Fruit fly (Drosophila melanogaster) whole organism, embryonic: Measurements from ENCODE around the gene CG32391.

Source experiments
- CG1024 ChIP-seq: fragments of 200-800 bp; sonication (Bioruptor generic); IDR thresholded peaks from 2 replicates; pipeline ENCODE4 v1.3.6; 2022; ENCODE audit warnings: missing biosample characterization, missing genetic modification characterization
- CG10267 ChIP-seq: fragments of 200-800 bp; sonication (Bioruptor generic); optimal IDR thresholded peaks from 2 replicates; lab custom pipeline; 2018; ENCODE audit warnings: missing biosample characterization, mild to moderate bottlenecking, missing genetic modification characterization, moderate library complexity
- CG10274 ChIP-seq: fragments of 200-800 bp; sonication (Bioruptor generic); optimal IDR thresholded peaks from 3 replicates; lab custom pipeline; 2017; ENCODE audit warnings: missing biosample characterization, mild to moderate bottlenecking, missing genetic modification characterization
- CG10366 ChIP-seq: fragments of 200-800 bp; sonication (Bioruptor generic); IDR thresholded peaks from 2 replicates; pipeline ENCODE4 v1.3.6; 2022; ENCODE audit warnings: missing biosample characterization, missing genetic modification characterization
- CG11247 ChIP-seq: fragments of 200-800 bp; sonication (Bioruptor generic); IDR thresholded peaks from 2 replicates; pipeline ENCODE4 v1.3.6; 2022; ENCODE audit warnings: missing biosample characterization, missing genetic modification characterization
- CG11696 ChIP-seq: fragments of 200-800 bp; sonication (Bioruptor generic); IDR thresholded peaks from 2 replicates; pipeline ENCODE4 v1.3.6; 2022; ENCODE audit warnings: missing biosample characterization, missing genetic modification characterization
- CG11723 ChIP-seq: fragments of 200-800 bp; sonication (Bioruptor generic); optimal IDR thresholded peaks from 2 replicates; lab custom pipeline; 2017; ENCODE audit warnings: missing biosample characterization, mild to moderate bottlenecking, missing genetic modification characterization
- CG12219 ChIP-seq: fragments of 200-800 bp; sonication (Bioruptor generic); optimal IDR thresholded peaks from 3 replicates; lab custom pipeline; 2018; ENCODE audit warnings: missing biosample characterization, mild to moderate bottlenecking, missing genetic modification characterization
- CG15514 ChIP-seq: fragments of 200-800 bp; sonication (Bioruptor generic); optimal IDR thresholded peaks from 3 replicates; lab custom pipeline; 2017; ENCODE audit warnings: missing biosample characterization, missing genetic modification characterization, mild to moderate bottlenecking, moderate library complexity, missing genetic modification reagents
- CG15696 ChIP-seq: fragments of 200-800 bp; sonication (Bioruptor generic); optimal IDR thresholded peaks from 2 replicates; lab custom pipeline; 2019; ENCODE audit warnings: missing biosample characterization, mild to moderate bottlenecking, missing genetic modification characterization, moderate library complexity
- CG1647 ChIP-seq: fragments of 200-800 bp; sonication (Bioruptor generic); optimal IDR thresholded peaks from 3 replicates; lab custom pipeline; 2016; ENCODE audit warnings: missing biosample characterization, missing genetic modification characterization
- CG17361 ChIP-seq: fragments of 200-800 bp; sonication (Bioruptor generic); IDR thresholded peaks from 3 replicates; pipeline ENCODE4 v1.3.6; 2022; ENCODE audit warnings: missing biosample characterization, missing genetic modification characterization
- CG1792 ChIP-seq: fragments of 200-800 bp; sonication (Bioruptor generic); optimal IDR thresholded peaks from 2 replicates; lab custom pipeline; 2016; ENCODE audit warnings: missing biosample characterization, missing genetic modification characterization
- CG4328 ChIP-seq: fragments of 200-800 bp; sonication (Bioruptor generic); optimal IDR thresholded peaks from 3 replicates; lab custom pipeline; 2017; ENCODE audit warnings: missing biosample characterization, missing genetic modification reagents, missing genetic modification characterization
- CG7556 ChIP-seq: fragments of 200-800 bp; sonication (Bioruptor generic); optimal IDR thresholded peaks from 2 replicates; lab custom pipeline; 2017; ENCODE audit warnings: missing biosample characterization, mild to moderate bottlenecking, missing genetic modification characterization
- CG8388 ChIP-seq: fragments of 200-800 bp; sonication (Bioruptor generic); optimal IDR thresholded peaks from 2 replicates; lab custom pipeline; 2019; ENCODE audit warnings: missing biosample characterization, mild to moderate bottlenecking, missing genetic modification characterization, moderate library complexity
- CG8944 ChIP-seq: fragments of 200-800 bp; sonication (Bioruptor generic); optimal IDR thresholded peaks from 3 replicates; lab custom pipeline; 2016; ENCODE audit warnings: missing biosample characterization, missing genetic modification characterization
- CG9932 ChIP-seq: fragments of 200-800 bp; sonication (Bioruptor generic); IDR thresholded peaks from 2 replicates; pipeline ENCODE4 v1.3.6; 2022; ENCODE audit warnings: missing biosample characterization, missing genetic modification characterization
- Fer1 ChIP-seq: fragments of 200-800 bp; sonication (Bioruptor generic); optimal IDR thresholded peaks from 2 replicates; lab custom pipeline; 2017; ENCODE audit warnings: missing biosample characterization, mild to moderate bottlenecking, missing genetic modification characterization
- HLH3B ChIP-seq: fragments of 200-800 bp; sonication (Bioruptor generic); IDR thresholded peaks from 2 replicates; pipeline ENCODE4 v1.3.6; 2022; ENCODE audit warnings: missing biosample characterization, missing genetic modification characterization
- Lim3 ChIP-seq: fragments of 200-800 bp; sonication (Bioruptor generic); IDR thresholded peaks from 2 replicates; pipeline ENCODE4 v1.3.6; 2022; ENCODE audit warnings: missing biosample characterization, missing genetic modification characterization
- Myb ChIP-seq: fragments of 200-800 bp; sonication (Bioruptor generic); optimal IDR thresholded peaks from 2 replicates; lab custom pipeline; 2016; ENCODE audit warnings: missing biosample characterization, missing genetic modification characterization
- PHDP ChIP-seq: fragments of 200-800 bp; sonication (Bioruptor generic); optimal IDR thresholded peaks from 3 replicates; lab custom pipeline; 2018; ENCODE audit warnings: missing biosample characterization, mild to moderate bottlenecking, missing genetic modification characterization, moderate library complexity
- Pdp1 ChIP-seq, 2 experiments: fragments of 200-800 bp; sonication (Bioruptor generic); optimal IDR thresholded peaks; 3 replicates each; lab custom pipeline; 2016; ENCODE audit warnings: missing biosample characterization in 2 of 2, missing genetic modification characterization in 2 of 2, mild to moderate bottlenecking in 1 of 2, moderate library complexity in 1 of 2
- Vsx1 ChIP-seq: fragments of 200-800 bp; sonication (Bioruptor generic); optimal IDR thresholded peaks from 2 replicates; lab custom pipeline; 2017; ENCODE audit warnings: missing biosample characterization, mild to moderate bottlenecking, missing genetic modification characterization, missing genetic modification reagents
- YL-1 ChIP-seq: fragments of 200-800 bp; sonication (Bioruptor generic); optimal IDR thresholded peaks from 3 replicates; lab custom pipeline; 2017; ENCODE audit warnings: missing biosample characterization, mild to moderate bottlenecking, missing genetic modification characterization
- abd-A ChIP-seq: fragments of 200-800 bp; sonication (Bioruptor generic); optimal IDR thresholded peaks from 3 replicates; lab custom pipeline; 2019; ENCODE audit warnings: missing biosample characterization, mild to moderate bottlenecking, missing genetic modification characterization, moderate library complexity
- al ChIP-seq: fragments of 200-800 bp; sonication (Bioruptor generic); IDR thresholded peaks from 2 replicates; pipeline ENCODE4 v1.3.6; 2022; ENCODE audit warnings: missing biosample characterization, missing genetic modification characterization
- az2 ChIP-seq: fragments of 200-800 bp; sonication (Bioruptor generic); optimal IDR thresholded peaks from 3 replicates; lab custom pipeline; 2016; ENCODE audit warnings: missing biosample characterization, missing genetic modification characterization
- da ChIP-seq: fragments of 200-800 bp; sonication (Bioruptor generic); optimal IDR thresholded peaks from 2 replicates; lab custom pipeline; 2016; ENCODE audit warnings: missing biosample characterization, missing genetic modification characterization
- gem ChIP-seq: fragments of 200-800 bp; sonication (Bioruptor generic); optimal IDR thresholded peaks from 2 replicates; lab custom pipeline; 2019; ENCODE audit warnings: missing biosample characterization, mild to moderate bottlenecking, missing genetic modification characterization, moderate library complexity
- ham ChIP-seq: fragments of 200-800 bp; sonication (Bioruptor generic); IDR thresholded peaks from 2 replicates; pipeline ENCODE4 v1.3.6; 2022; ENCODE audit warnings: missing biosample characterization, missing genetic modification characterization
- hkb ChIP-seq, 2 experiments: fragments of 200-800 bp in 1 of 2; fragments of >200 bp in 1 of 2; sonication (Bioruptor generic) in 1 of 2; IDR thresholded peaks in 1 of 2; optimal IDR thresholded peaks in 1 of 2; 2 replicates each; pipeline versions ENCODE4 v1.3.6 to Lab custom; 2017 to 2022; ENCODE audit warnings: missing biosample characterization in 1 of 2, missing genetic modification characterization in 1 of 2
- ind ChIP-seq: fragments of 200-800 bp; sonication (Bioruptor generic); optimal IDR thresholded peaks from 3 replicates; lab custom pipeline; 2016; ENCODE audit warnings: missing biosample characterization, missing genetic modification characterization
- jigr1 ChIP-seq: fragments of 200-800 bp; sonication (Bioruptor generic); IDR thresholded peaks from 3 replicates; pipeline ENCODE4 v1.3.6; 2022; ENCODE audit warnings: missing biosample characterization, missing genetic modification characterization
- lmd ChIP-seq: fragments of 200-800 bp; sonication (Bioruptor generic); IDR thresholded peaks from 2 replicates; pipeline ENCODE4 v1.3.6; 2022; ENCODE audit warnings: missing biosample characterization, missing genetic modification characterization
- lov ChIP-seq, 2 experiments: fragments of 200-800 bp in 1 of 2; fragments of >200 bp in 1 of 2; sonication (Bioruptor generic) in 1 of 2; IDR thresholded peaks in 1 of 2; optimal IDR thresholded peaks in 1 of 2; 2 replicates in 1 of 2; 3 replicates in 1 of 2; pipeline versions ENCODE4 v1.3.6 to Lab custom; 2017 to 2022; ENCODE audit warnings: missing biosample characterization in 1 of 2, missing genetic modification characterization in 1 of 2
- nau ChIP-seq: fragments of 200-800 bp; sonication (Bioruptor generic); optimal IDR thresholded peaks from 3 replicates; lab custom pipeline; 2017; ENCODE audit warnings: missing biosample characterization, mild to moderate bottlenecking, missing genetic modification characterization, missing genetic modification reagents
- nerfin-1 ChIP-seq: fragments of 200-800 bp; sonication (Bioruptor generic); optimal IDR thresholded peaks from 3 replicates; lab custom pipeline; 2019; ENCODE audit warnings: missing biosample characterization, mild to moderate bottlenecking, missing genetic modification characterization, moderate library complexity
- p53 ChIP-seq: fragments of 200-800 bp; sonication (Bioruptor generic); optimal IDR thresholded peaks from 2 replicates; lab custom pipeline; 2016; ENCODE audit warnings: missing biosample characterization, missing genetic modification characterization
- phol ChIP-seq: fragments of 200-800 bp; sonication (Bioruptor generic); optimal IDR thresholded peaks from 3 replicates; lab custom pipeline; 2018; ENCODE audit warnings: missing biosample characterization, mild to moderate bottlenecking, missing genetic modification characterization, moderate library complexity
- sim ChIP-seq: fragments of 200-800 bp; sonication (Bioruptor generic); IDR thresholded peaks from 2 replicates; pipeline ENCODE4 v1.3.6; 2022; ENCODE audit warnings: missing biosample characterization, missing genetic modification characterization
- ssp ChIP-seq: fragments of 200-800 bp; sonication (Bioruptor generic); IDR thresholded peaks from 2 replicates; pipeline ENCODE4 v1.3.6; 2022; ENCODE audit warnings: missing biosample characterization, missing genetic modification characterization
- toy ChIP-seq: fragments of 200-800 bp; sonication (Bioruptor generic); IDR thresholded peaks from 2 replicates; pipeline ENCODE4 v1.3.6; 2022; ENCODE audit warnings: missing biosample characterization, missing genetic modification characterization
- trem ChIP-seq: fragments of 200-800 bp; optimal IDR thresholded peaks from 3 replicates; lab custom pipeline; 2019; ENCODE audit warnings: missing biosample characterization, mild to moderate bottlenecking, missing genetic modification characterization, moderate library complexity
- trh ChIP-seq: fragments of 200-800 bp; sonication (Bioruptor generic); optimal IDR thresholded peaks from 2 replicates; lab custom pipeline; 2016; ENCODE audit warnings: missing biosample characterization, missing genetic modification characterization
- ttk ChIP-seq: fragments of 200-800 bp; sonication (Bioruptor generic); IDR thresholded peaks from 2 replicates; pipeline ENCODE4 v2.1.2; 2022; ENCODE audit warnings: missing biosample characterization, missing genetic modification characterization
- tx ChIP-seq: fragments of 200-800 bp; sonication (Bioruptor generic); optimal IDR thresholded peaks from 2 replicates; lab custom pipeline; 2016; ENCODE audit warnings: missing biosample characterization, missing genetic modification characterization
- unpg ChIP-seq: fragments of 200-800 bp; sonication (Bioruptor generic); optimal IDR thresholded peaks from 3 replicates; lab custom pipeline; 2018; ENCODE audit warnings: missing biosample characterization, mild to moderate bottlenecking, missing genetic modification characterization, moderate library complexity
- yki ChIP-seq: fragments of >200 bp; optimal IDR thresholded peaks from 3 replicates; lab custom pipeline; 2018

CG32391 gene

DNA sequence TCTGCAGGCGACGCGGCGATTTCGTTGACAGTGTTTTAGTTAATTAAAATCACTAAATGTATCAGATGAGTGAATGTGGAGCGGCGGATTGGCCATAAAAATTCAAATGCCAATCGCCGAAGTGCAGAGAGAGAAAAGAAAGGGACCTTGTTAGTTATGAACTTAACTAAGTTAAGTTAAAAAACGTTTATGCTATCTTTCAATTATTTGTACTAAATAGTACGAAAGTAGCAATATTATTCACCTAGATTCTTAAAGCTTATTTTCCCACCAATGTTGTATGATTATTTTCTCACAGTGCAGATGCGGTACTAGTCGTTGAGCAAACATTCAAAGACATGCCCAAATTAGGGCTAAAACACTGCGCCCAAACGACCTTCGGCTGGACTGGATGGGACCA is 21.8 kb upstream of the CG32391 start:
- TF ChIP-seq CG11723 = no peak
- peak; percentile 80 for TF ChIP-seq nerfin-1 (tag; lab: Kevin White, UChicago)
- no peak for TF ChIP-seq CG9932 (GFP tag; lab: Robert Waterston, UW)
- TF ChIP-seq CG15696 (tag; lab: Kevin White, UChicago) = peak; percentile 18
- TF ChIP-seq CG1647 (GFP tag; lab: Kevin White, UChicago) = no peak
- TF ChIP-seq CG8944 (GFP tag; lab: Kevin White, UChicago) = peak; percentile 15
- TF ChIP-seq gem = peak; percentile 77
- peak; percentile 44 for TF ChIP-seq az2 (GFP tag; lab: Kevin White, UChicago)
- peak; percentile 47 to 71 for TF ChIP-seq Pdp1 (GFP tag; optimal IDR thresholded peaks at IDR 0.05; lab: Kevin White, UChicago)
- TF ChIP-seq YL-1 = no peak
- peak; percentile 58 for TF ChIP-seq CG8388 (GFP tag; lab: Kevin White, UChicago)
- no peak for TF ChIP-seq CG10274 (GFP tag; lab: Kevin White, UChicago)
- TF ChIP-seq al (GFP tag; lab: Robert Waterston, UW) = peak; percentile 34; the same call in 1 of the 2 replicates
- peak; percentile 55 for TF ChIP-seq CG7556 (GFP tag; lab: Kevin White, UChicago)
- no peak for TF ChIP-seq hkb (optimal IDR thresholded peaks at IDR 0.05; lab: Kevin White, UChicago)
- TF ChIP-seq hkb (GFP tag; IDR thresholded peaks at IDR 0.05; lab: Robert Waterston, UW) = peak; percentile 78
- TF ChIP-seq nau (GFP tag; lab: Kevin White, UChicago) = peak; percentile 63
- peak; percentile 56 for TF ChIP-seq ssp (GFP tag; lab: Robert Waterston, UW)
- no peak for TF ChIP-seq da (GFP tag; lab: Kevin White, UChicago)
- TF ChIP-seq p53 (GFP tag; lab: Kevin White, UChicago) = no peak
- TF ChIP-seq CG1792 (GFP tag; lab: Kevin White, UChicago) = peak; percentile 39
- peak; percentile 79 for TF ChIP-seq phol (tag; lab: Kevin White, UChicago)
- TF ChIP-seq ham (GFP tag; lab: Robert Waterston, UW) = no peak
- peak; percentile 58 for TF ChIP-seq CG10366 (GFP tag; lab: Robert Waterston, UW)
- TF ChIP-seq PHDP = peak; percentile 28
- peak; percentile 74 for TF ChIP-seq CG17361
- TF ChIP-seq abd-A (tag; lab: Kevin White, UChicago) = peak; percentile 60
- peak; percentile 71 for TF ChIP-seq ind
- no peak for TF ChIP-seq trh (GFP tag; lab: Kevin White, UChicago)
- TF ChIP-seq Lim3 (GFP tag; lab: Robert Waterston, UW) = 0 out of 2 replicates have a peak, but pooled peaks have one; percentile 61
- peak; percentile 45; the same call in 1 of the 2 replicates for TF ChIP-seq CG11696
- no peak for TF ChIP-seq yki (lab: Kevin White, UChicago)
- TF ChIP-seq sim = peak; percentile 48; the same call in 1 of the 2 replicates
- peak; percentile 74 for TF ChIP-seq Fer1 (GFP tag; lab: Kevin White, UChicago)
- peak; percentile 41 for TF ChIP-seq CG10267 (tag; lab: Kevin White, UChicago)
- peak; percentile 25 for TF ChIP-seq Vsx1 (GFP tag; lab: Kevin White, UChicago)
- TF ChIP-seq CG15514 (GFP tag; lab: Kevin White, UChicago) = peak; percentile 30
- TF ChIP-seq tx (GFP tag; lab: Kevin White, UChicago) = peak; percentile 13
- TF ChIP-seq toy = no peak
- peak; percentile 24 for TF ChIP-seq Myb (GFP tag; lab: Kevin White, UChicago)
- peak; percentile 47; the same call in 1 of the 2 replicates for TF ChIP-seq CG1024 (GFP tag; lab: Robert Waterston, UW)
- TF ChIP-seq lov (optimal IDR thresholded peaks at IDR 0.05; lab: Kevin White, UChicago) = no peak
- TF ChIP-seq lov (GFP tag; IDR thresholded peaks at IDR 0.05; lab: Robert Waterston, UW) = 0 out of 3 replicates have a peak, but pooled peaks have one; percentile 29
- TF ChIP-seq CG4328 = no peak
- peak; percentile 79 for TF ChIP-seq ttk
- TF ChIP-seq CG12219 = peak; percentile 51
- peak; percentile 78 for TF ChIP-seq lmd (GFP tag; lab: Robert Waterston, UW)
- peak; percentile 74 for TF ChIP-seq HLH3B (GFP tag; lab: Robert Waterston, UW)
- peak; percentile 72 for TF ChIP-seq unpg (GFP tag; lab: Kevin White, UChicago)
- peak; percentile 63; the same call in 1 of the 3 replicates for TF ChIP-seq jigr1 (GFP tag; lab: Robert Waterston, UW)
- peak; percentile 35 for TF ChIP-seq trem
- TF ChIP-seq CG11247 (GFP tag; lab: Robert Waterston, UW) = peak; percentile 65
